Worm (Caenorhabditis elegans): ENCODE data around the gene B0464.6.

- TF ChIP-seq elt-3 (tag; optimal IDR thresholded peaks at IDR 0.05), result no peak
- no peak for TF ChIP-seq nhr-237 (tag; optimal IDR thresholded peaks at IDR 0.05)
- TF ChIP-seq elt-1 (tag; optimal IDR thresholded peaks at IDR 0.05), result no peak
Measured at ce11 chrIII:9426301-9426700, 39.5 kb downstream of the B0464.6 start, which contains the start of gene T26G10.5.
